Fruit fly (Drosophila melanogaster) whole organism, adult: ENCODE measurements around the gene CG6664.
A peak's percentile ranks its signal among the peaks of the same experiment; 100 is the strongest.

Experiments
- CG11617 ChIP-seq: fragments of 200-800 bp; sonication (Bioruptor generic); optimal IDR thresholded peaks from 2 replicates; lab custom pipeline; 2017; ENCODE audit warnings: mild to moderate bottlenecking, missing biosample characterization, missing genetic modification reagents, missing genetic modification characterization
- CG12768 ChIP-seq: fragments of 200-800 bp; sonication (Bioruptor generic); optimal IDR thresholded peaks from 2 replicates; lab custom pipeline; 2017; ENCODE audit warnings: missing biosample characterization, missing genetic modification characterization, mild to moderate bottlenecking, moderate library complexity, missing genetic modification reagents
- CG14711 ChIP-seq: fragments of 200-800 bp; sonication (Bioruptor generic); optimal IDR thresholded peaks from 2 replicates; lab custom pipeline; 2018; ENCODE audit warnings: missing biosample characterization, mild to moderate bottlenecking, missing genetic modification characterization, moderate library complexity
- CG1620 ChIP-seq: fragments of 200-800 bp; sonication (Bioruptor generic); optimal IDR thresholded peaks from 2 replicates; lab custom pipeline; 2016; ENCODE audit warnings: missing biosample characterization, missing genetic modification characterization
- CG33017 ChIP-seq: fragments of 200-800 bp; sonication (Bioruptor generic); optimal IDR thresholded peaks from 2 replicates; lab custom pipeline; 2018; ENCODE audit warnings: missing biosample characterization, mild to moderate bottlenecking, missing genetic modification characterization, moderate library complexity
- CG5204 ChIP-seq: fragments of 200-800 bp; sonication (Bioruptor generic); optimal IDR thresholded peaks from 2 replicates; lab custom pipeline; 2016; ENCODE audit warnings: missing biosample characterization, missing genetic modification characterization
- CG7045 ChIP-seq: fragments of 200-800 bp; sonication (Bioruptor generic); optimal IDR thresholded peaks from 2 replicates; lab custom pipeline; 2017; ENCODE audit warnings: missing biosample characterization, mild to moderate bottlenecking, missing genetic modification characterization
- CG7101 ChIP-seq: fragments of 200-800 bp; sonication (Bioruptor generic); optimal IDR thresholded peaks from 2 replicates; lab custom pipeline; 2018; ENCODE audit warnings: missing biosample characterization, mild to moderate bottlenecking, missing genetic modification characterization, moderate library complexity
- Clk ChIP-seq: fragments of 200-800 bp; sonication (Bioruptor generic); optimal IDR thresholded peaks from 2 replicates; lab custom pipeline; 2017; ENCODE audit warnings: missing biosample characterization, missing genetic modification characterization
- Crg-1 ChIP-seq: fragments of 200-800 bp; sonication (Bioruptor generic); optimal IDR thresholded peaks from 2 replicates; lab custom pipeline; 2016; ENCODE audit warnings: missing biosample characterization, missing genetic modification characterization
- Hr96 ChIP-seq: fragments of 200-800 bp; sonication (Bioruptor generic); optimal IDR thresholded peaks from 2 replicates; lab custom pipeline; 2016; ENCODE audit warnings: missing biosample characterization, missing genetic modification characterization
- Mnt ChIP-seq: fragments of 200-800 bp; sonication (Bioruptor generic); optimal IDR thresholded peaks from 2 replicates; lab custom pipeline; 2016; ENCODE audit warnings: missing biosample characterization, mild to moderate bottlenecking, missing genetic modification characterization
- bab1 ChIP-seq: fragments of 200-800 bp; sonication (Bioruptor generic); optimal IDR thresholded peaks from 3 replicates; lab custom pipeline; 2019; ENCODE audit warnings: missing biosample characterization, mild to moderate bottlenecking, missing genetic modification characterization, moderate library complexity
- cic ChIP-seq: fragments of 200-800 bp; sonication (Bioruptor generic); optimal IDR thresholded peaks from 2 replicates; lab custom pipeline; 2017; ENCODE audit warnings: missing biosample characterization, mild to moderate bottlenecking, missing genetic modification characterization, moderate library complexity
- cnc ChIP-seq, 2 experiments: fragments of >200 bp; optimal IDR thresholded peaks; 2 replicates each; lab custom pipeline; 2017
- kay ChIP-seq: fragments of 200-800 bp; sonication (Bioruptor generic); peaks from one replicate; lab custom pipeline; 2016; ENCODE audit warnings: missing biosample characterization, missing genetic modification characterization, borderline replicate concordance
- ovo ChIP-seq: fragments of 200-800 bp; sonication (Bioruptor generic); optimal IDR thresholded peaks from 2 replicates; lab custom pipeline; 2016; ENCODE audit warnings: missing biosample characterization, missing genetic modification characterization
- pad ChIP-seq: fragments of 200-800 bp; sonication (Bioruptor generic); optimal IDR thresholded peaks from 3 replicates; lab custom pipeline; 2017; ENCODE audit warnings: missing biosample characterization, missing genetic modification characterization, mild to moderate bottlenecking, moderate library complexity, missing genetic modification reagents
- tj ChIP-seq: fragments of 200-800 bp; sonication (Bioruptor generic); optimal IDR thresholded peaks from 3 replicates; lab custom pipeline; 2017; ENCODE audit warnings: missing biosample characterization, mild to moderate bottlenecking, missing genetic modification characterization, moderate library complexity
- toe ChIP-seq: fragments of 200-800 bp; sonication (Bioruptor generic); optimal IDR thresholded peaks from 2 replicates; lab custom pipeline; 2016; ENCODE audit warnings: missing biosample characterization, missing genetic modification characterization

The CG6664 gene

DNA sequence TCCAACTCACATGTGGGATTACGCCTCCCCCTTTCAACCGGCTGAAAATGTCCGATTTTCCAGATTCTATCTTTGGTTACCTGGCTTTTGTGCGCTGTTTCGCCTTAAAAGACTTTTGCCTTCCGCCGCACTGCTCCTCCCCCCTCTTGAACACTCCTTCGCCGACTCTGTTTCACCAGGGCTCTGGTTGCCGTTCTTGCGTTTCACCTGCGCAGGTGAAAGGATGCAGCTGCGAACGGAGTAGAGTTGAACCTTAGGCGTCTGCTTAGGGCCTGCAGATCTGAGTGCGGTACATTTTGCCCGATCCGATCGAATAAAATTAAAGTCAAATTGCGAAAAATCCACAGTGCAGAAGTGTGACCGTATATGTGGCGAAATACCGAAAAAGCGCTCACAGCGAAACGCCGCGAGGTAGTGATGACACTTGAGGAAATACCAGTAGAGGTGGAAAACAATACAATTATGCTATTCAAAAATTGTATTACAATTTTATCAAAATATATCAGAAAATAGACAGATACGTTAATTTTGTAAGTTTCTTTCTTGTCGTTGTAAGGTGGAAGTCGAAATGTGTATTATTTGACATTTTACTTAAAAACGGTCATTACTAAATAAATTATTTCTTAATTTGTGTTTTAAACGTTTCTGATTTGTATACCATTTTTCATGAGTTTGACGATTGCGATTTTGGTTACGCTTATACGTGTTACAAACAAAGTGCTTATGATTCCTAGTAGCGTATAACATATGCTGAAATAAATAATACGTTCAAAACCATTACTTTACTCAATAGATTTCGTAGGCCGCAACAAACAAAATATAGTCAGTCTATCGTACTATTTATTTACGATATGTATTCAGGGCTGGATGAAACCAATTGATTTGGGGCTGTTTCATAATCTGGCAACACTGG lies at the start of gene CG6664, which contains the start of gene CG7728:
TSS of gene CG6664 (minus strand) at position 518 of the 913 bp plus-strand sequence.
TSS of gene CG7728 (plus strand) at position 874 of the 913 bp plus-strand sequence.
- TF ChIP-seq CG33017 (tag; lab: Kevin White, UChicago) (no peak), CG7045 (peak; percentile 42), ovo (peak; percentile 60), toe (peak; percentile 69), CG5204 (no peak), Mnt (GFP tag; lab: Kevin White, UChicago) (peak; percentile 98), CG14711 (tag; lab: Kevin White, UChicago) (no peak), Hr96 (GFP tag; lab: Kevin White, UChicago) (peak; percentile 68), cic (GFP tag; lab: Kevin White, UChicago) (no peak), tj (GFP tag; lab: Kevin White, UChicago) (peak; percentile 48), Crg-1 (peak; percentile 15), CG1620 (GFP tag; lab: Kevin White, UChicago) (peak; percentile 37), kay (no peak), CG11617 (GFP tag; lab: Kevin White, UChicago) (peak; percentile 66), Clk (GFP tag; lab: Kevin White, UChicago) (peak; percentile 21), CG12768 (GFP tag; lab: Kevin White, UChicago) (peak; percentile 61), CG7101 (tag; lab: Kevin White, UChicago) (peak; percentile 46), cnc (optimal IDR thresholded peaks at IDR 0.05; lab: Kevin White, UChicago) (no peak), pad (GFP tag; lab: Kevin White, UChicago) (peak; percentile 16), bab1 (GFP tag; lab: Kevin White, UChicago) (peak; percentile 54)

DNA sequence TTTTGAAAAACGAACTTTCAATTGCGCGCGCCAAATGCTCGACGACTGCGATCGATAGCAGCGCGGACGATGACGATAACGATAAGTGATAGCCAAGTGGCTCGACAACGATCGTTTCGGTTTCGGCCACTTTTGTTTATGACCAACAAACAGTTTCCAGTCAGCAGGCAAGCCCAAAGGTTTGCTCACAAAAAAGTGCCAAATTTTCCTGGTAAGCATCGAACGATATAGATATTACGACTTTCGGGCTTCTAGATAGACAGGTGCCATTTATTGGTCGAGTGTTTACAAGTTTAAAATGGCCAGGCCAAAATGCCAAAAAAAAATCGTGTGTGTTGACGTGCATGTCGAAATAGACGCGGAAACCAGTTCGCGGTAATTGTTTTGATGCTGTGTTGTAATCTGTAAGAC lies 39.5 kb upstream of the CG6664 start, which contains the start of gene CG7724:
TSS of gene CG7724 (plus strand) at position 147 of the 411 bp plus-strand sequence.
- TF ChIP-seq Clk (GFP tag; lab: Kevin White, UChicago) (no peak), cnc (optimal IDR thresholded peaks at IDR 0.05; lab: Kevin White, UChicago) (no peak), cic (GFP tag; lab: Kevin White, UChicago) (no peak), Crg-1 (no peak), CG33017 (tag; lab: Kevin White, UChicago) (no peak), CG12768 (GFP tag; lab: Kevin White, UChicago) (no peak), CG1620 (GFP tag; lab: Kevin White, UChicago) (no peak), tj (GFP tag; lab: Kevin White, UChicago) (no peak), pad (GFP tag; lab: Kevin White, UChicago) (no peak), CG5204 (no peak), toe (no peak), CG14711 (tag; lab: Kevin White, UChicago) (no peak), CG7045 (no peak), Hr96 (GFP tag; lab: Kevin White, UChicago) (no peak), CG11617 (GFP tag; lab: Kevin White, UChicago) (no peak), CG7101 (tag; lab: Kevin White, UChicago) (no peak), bab1 (GFP tag; lab: Kevin White, UChicago) (no peak)

DNA sequence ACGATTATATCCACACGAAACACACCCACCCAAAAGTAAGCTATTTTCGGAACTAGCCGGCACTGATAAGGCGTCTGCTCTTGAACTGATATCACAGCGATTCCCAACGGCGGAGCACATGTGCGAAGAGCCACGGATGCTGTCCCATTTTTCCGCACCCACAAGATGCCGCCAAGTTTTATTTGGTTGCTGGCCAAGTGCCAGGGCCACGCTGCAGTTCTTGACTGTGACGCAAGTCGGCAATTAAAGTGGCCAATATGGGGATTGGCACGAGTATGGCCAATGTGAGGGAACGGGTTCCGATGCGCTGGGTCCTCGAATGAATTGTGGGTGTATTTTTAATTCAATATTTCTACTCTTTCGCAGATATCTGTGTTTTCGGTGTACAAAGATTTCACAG lies 38.0 kb upstream of the CG6664 start:
- TF ChIP-seq Hr96 (GFP tag; lab: Kevin White, UChicago) (peak; percentile 32), bab1 (GFP tag; lab: Kevin White, UChicago) (no peak), cnc (optimal IDR thresholded peaks at IDR 0.05; lab: Kevin White, UChicago) (no peak), Mnt (GFP tag; lab: Kevin White, UChicago) (peak; percentile 88), cic (GFP tag; lab: Kevin White, UChicago) (no peak), CG33017 (tag; lab: Kevin White, UChicago) (no peak)

DNA sequence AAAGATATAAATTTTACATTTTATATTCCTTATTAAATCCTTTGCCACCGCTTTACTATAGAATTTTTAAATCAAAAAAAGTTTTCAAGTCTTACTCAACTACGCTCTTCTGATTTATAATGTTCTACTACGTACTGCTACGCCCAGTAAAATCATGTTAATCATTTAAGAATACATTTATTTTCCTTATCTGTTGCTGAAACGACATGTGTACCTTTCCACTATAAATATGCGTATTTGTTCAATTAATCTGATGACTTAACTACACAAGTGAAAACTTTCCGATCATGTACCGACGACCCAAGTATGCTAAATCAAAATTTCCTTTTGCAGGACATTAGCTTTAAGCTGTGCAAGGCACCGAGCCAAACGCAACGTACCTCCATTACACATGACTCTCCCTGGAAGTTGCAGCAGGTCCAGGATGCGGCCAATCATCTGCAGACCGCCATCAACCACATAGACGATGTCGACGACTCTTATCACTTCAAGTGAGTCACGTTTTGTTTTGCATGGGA lies 36.5 kb upstream of the CG6664 start:
- TF ChIP-seq Clk (GFP tag; lab: Kevin White, UChicago) (no peak), CG5204 (no peak), pad (GFP tag; lab: Kevin White, UChicago) (no peak), CG11617 (GFP tag; lab: Kevin White, UChicago) (no peak), Mnt (GFP tag; lab: Kevin White, UChicago) (no peak), CG1620 (GFP tag; lab: Kevin White, UChicago) (no peak), ovo (no peak), CG7101 (tag; lab: Kevin White, UChicago) (no peak), Hr96 (GFP tag; lab: Kevin White, UChicago) (no peak), bab1 (GFP tag; lab: Kevin White, UChicago) (no peak), cic (GFP tag; lab: Kevin White, UChicago) (no peak), CG12768 (GFP tag; lab: Kevin White, UChicago) (no peak), kay (no peak), Crg-1 (no peak), cnc (optimal IDR thresholded peaks at IDR 0.05; lab: Kevin White, UChicago) (no peak), CG33017 (tag; lab: Kevin White, UChicago) (no peak), toe (no peak), tj (GFP tag; lab: Kevin White, UChicago) (no peak), CG14711 (tag; lab: Kevin White, UChicago) (no peak), CG7045 (no peak)

DNA sequence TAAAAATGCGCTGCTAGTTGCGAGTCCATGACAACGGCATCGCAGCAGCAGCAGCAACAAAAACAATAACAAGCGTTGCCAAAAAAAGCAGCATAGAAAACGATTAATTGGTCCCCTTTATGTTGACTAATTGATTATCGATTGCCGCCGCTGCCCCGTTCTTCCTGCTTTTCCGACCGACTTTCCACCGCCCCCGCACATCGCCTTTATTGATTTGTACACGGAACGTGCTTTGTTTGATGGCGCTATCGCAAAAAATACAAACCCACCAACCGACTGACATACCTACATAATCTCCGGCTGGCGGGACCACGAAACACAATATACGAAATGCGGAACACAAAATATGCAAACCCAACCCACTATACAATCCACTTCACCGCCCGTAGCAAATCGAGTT lies 35.5 kb upstream of the CG6664 start:
- TF ChIP-seq pad (GFP tag; lab: Kevin White, UChicago): no peak
- peak; percentile 14 for TF ChIP-seq cic (GFP tag; lab: Kevin White, UChicago)
